Worm (Caenorhabditis elegans) whole organism, L3 larva: ENCODE measurements around the gene R07E5.17.

ENCODE experiments used
- egl-27 ChIP-seq: sonication (generic microtip); optimal IDR thresholded peaks from 4 replicates; lab custom pipeline; 2017; ENCODE audit warnings: missing biosample characterization, missing genetic modification reagents, missing genetic modification characterization
- fkh-10 ChIP-seq: sonication (generic microtip); optimal IDR thresholded peaks from 2 replicates; lab custom pipeline; 2017; ENCODE audit warnings: missing biosample characterization, missing genetic modification reagents, missing genetic modification characterization
- fos-1 ChIP-seq: fragments of 150-350 bp; optimal IDR thresholded peaks from 2 replicates; lab custom pipeline; 2014; ENCODE audit warnings: missing biosample characterization, missing genetic modification characterization
- nhr-237 ChIP-seq: fragments of 150-350 bp; optimal IDR thresholded peaks from 2 replicates; lab custom pipeline; 2014; ENCODE audit warnings: missing biosample characterization, missing genetic modification characterization
- snpc-4 ChIP-seq: fragments of 150-350 bp; optimal IDR thresholded peaks from 2 replicates; lab custom pipeline; 2014; ENCODE audit warnings: missing biosample characterization, missing genetic modification characterization

DNA sequence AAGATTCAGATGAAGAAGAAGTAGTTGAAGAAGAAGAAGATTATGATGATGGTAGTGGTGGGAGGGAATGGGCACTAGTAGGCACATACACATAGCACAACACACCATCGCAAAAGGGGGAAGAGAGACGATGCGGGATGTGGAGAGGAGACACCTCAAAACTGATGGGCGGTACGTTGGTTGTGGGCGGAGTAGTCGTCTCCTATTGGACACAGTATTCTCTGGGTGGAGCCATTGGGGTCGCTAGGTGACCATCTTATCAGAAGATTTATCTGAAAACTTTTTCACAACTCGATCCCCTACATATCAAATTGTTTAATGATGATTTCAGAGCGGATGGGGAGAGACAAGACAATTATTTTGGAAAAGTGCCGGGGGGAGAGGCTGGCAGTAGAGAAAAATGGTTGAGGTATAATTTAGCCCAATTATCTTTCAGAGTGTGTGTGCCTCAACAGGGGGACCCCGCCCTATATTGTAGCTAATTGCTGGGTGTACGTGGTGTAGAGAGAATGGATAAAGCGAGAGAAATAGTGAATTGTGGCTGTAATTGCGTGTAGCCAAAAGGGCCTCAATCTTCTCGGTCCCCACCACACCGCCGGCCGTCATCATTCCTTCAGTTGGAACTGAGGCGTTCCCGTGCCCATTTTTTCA, 46.7 kb upstream of the R07E5.17 start:
- TF ChIP-seq snpc-4: no peak
- TF ChIP-seq fos-1 (tag; lab: Kevin White, UChicago): no peak
- no peak for TF ChIP-seq nhr-237 (tag; lab: Kevin White, UChicago)
- TF ChIP-seq egl-27 (tag; lab: Kevin White, UChicago): no peak
- no peak for TF ChIP-seq fkh-10
